Worm (Caenorhabditis elegans) whole organism, L4 larva: ENCODE results near the gene ZC250.4.
A peak's percentile ranks its signal among the peaks of the same experiment; 100 is the strongest.

ENCODE experiments used
- F10B5.3 ChIP-seq: sonication (generic microtip); optimal IDR thresholded peaks from 2 replicates; lab custom pipeline; 2016; ENCODE audit warnings: mild to moderate bottlenecking, missing genetic modification characterization, missing compliant biosample characterization
- F44E2.7 ChIP-seq: fragments of 200-800 bp; sonication (Bioruptor generic); IDR thresholded peaks from 2 replicates; pipeline ENCODE4 v2.1.2; 2022; ENCODE audit warnings: missing genetic modification characterization, missing compliant biosample characterization
- F49E8.2 ChIP-seq: sonication (generic microtip); optimal IDR thresholded peaks from 2 replicates; lab custom pipeline; 2016; ENCODE audit warnings: missing compliant biosample characterization, mild to moderate bottlenecking, missing genetic modification characterization, borderline replicate concordance
- T20F7.1 ChIP-seq: fragments of 200-800 bp; sonication (Bioruptor generic); optimal IDR thresholded peaks from 2 replicates; lab custom pipeline; 2018; ENCODE audit warnings: mild to moderate bottlenecking, missing genetic modification characterization, missing compliant biosample characterization
- Y105C5A.15 ChIP-seq: fragments of 200-800 bp; sonication (Bioruptor generic); IDR thresholded peaks from 2 replicates; pipeline ENCODE4 v1.3.6; 2022; ENCODE audit warnings: missing genetic modification characterization, missing compliant biosample characterization
- Y48G9A.11 ChIP-seq: fragments of 200-800 bp; sonication (Bioruptor generic); IDR thresholded peaks from 2 replicates; pipeline ENCODE4 v1.3.6; 2022; ENCODE audit warnings: missing genetic modification reagents, missing genetic modification characterization, missing compliant biosample characterization
- Y5F2A.4 ChIP-seq: fragments of 200-800 bp; sonication (Bioruptor generic); optimal IDR thresholded peaks from 2 replicates; lab custom pipeline; 2018; ENCODE audit warnings: mild to moderate bottlenecking, missing genetic modification characterization, missing compliant biosample characterization
- Y75B8A.6 ChIP-seq: fragments of 200-800 bp; sonication (Bioruptor generic); IDR thresholded peaks from 2 replicates; pipeline ENCODE4 v1.3.6; 2022; ENCODE audit warnings: missing genetic modification reagents, missing genetic modification characterization, missing compliant biosample characterization
- arid-1 ChIP-seq: fragments of 200-800 bp; sonication (Bioruptor generic); conservative IDR thresholded peaks from 2 replicates; pipeline ENCODE4 v1.3.6; 2022; ENCODE audit warnings: missing genetic modification reagents, missing genetic modification characterization, missing compliant biosample characterization
- attf-4 ChIP-seq: sonication (generic microtip); optimal IDR thresholded peaks from 3 replicates; lab custom pipeline; 2017; ENCODE audit warnings: missing biosample characterization, missing genetic modification characterization
- ceh-28 ChIP-seq: fragments of 150-350 bp; optimal IDR thresholded peaks from 2 replicates; lab custom pipeline; 2014; ENCODE audit warnings: missing biosample characterization, missing genetic modification reagents, missing genetic modification characterization
- ceh-44 ChIP-seq: fragments of 200-800 bp; sonication (Bioruptor generic); IDR thresholded peaks from 2 replicates; pipeline ENCODE4 v1.3.6; 2022; ENCODE audit warnings: missing genetic modification reagents, missing genetic modification characterization, missing compliant biosample characterization
- cey-2 ChIP-seq: sonication (generic microtip); optimal IDR thresholded peaks from 3 replicates; lab custom pipeline; 2017; ENCODE audit warnings: missing genetic modification characterization, mild to moderate bottlenecking, missing compliant biosample characterization, antibody characterized with exemption, borderline replicate concordance; ENCODE audit not compliant: insufficient read depth
- daf-19 ChIP-seq: fragments of 200-800 bp; sonication (Bioruptor generic); conservative IDR thresholded peaks from 2 replicates; pipeline ENCODE4 v1.3.6; 2022; ENCODE audit warnings: missing genetic modification characterization, missing compliant biosample characterization
- daf-8 ChIP-seq: fragments of 200-800 bp; sonication (Bioruptor generic); IDR thresholded peaks from 2 replicates; pipeline ENCODE4 v1.3.6; 2022; ENCODE audit warnings: missing genetic modification characterization, missing compliant biosample characterization
- dmd-8 ChIP-seq: fragments of 200-800 bp; sonication (Bioruptor generic); IDR thresholded peaks from 2 replicates; pipeline ENCODE4 v1.3.6; 2022; ENCODE audit warnings: missing genetic modification characterization, missing compliant biosample characterization
- dve-1 ChIP-seq: sonication (generic microtip); optimal IDR thresholded peaks from 2 replicates; lab custom pipeline; 2017; ENCODE audit warnings: antibody characterized with exemption, mild to moderate bottlenecking, missing genetic modification characterization, missing compliant biosample characterization; ENCODE audit not compliant: insufficient read depth
- egl-43 ChIP-seq: fragments of 200-800 bp; sonication (Bioruptor generic); IDR thresholded peaks from 2 replicates; pipeline ENCODE4 v1.3.6; 2022; ENCODE audit warnings: missing genetic modification reagents, missing genetic modification characterization, missing compliant biosample characterization
- hif-1 ChIP-seq, 2 experiments: sonication (generic microtip); optimal IDR thresholded peaks; 2 replicates each; lab custom pipeline; 2016 to 2017; ENCODE audit warnings: missing compliant biosample characterization in 2 of 2, missing genetic modification characterization in 2 of 2, missing genetic modification reagents in 2 of 2, missing genotype in 2 of 2, mild to moderate bottlenecking in 1 of 2
- hlh-11 ChIP-seq: fragments of 200-800 bp; sonication (Bioruptor generic); optimal IDR thresholded peaks from 2 replicates; lab custom pipeline; 2018; ENCODE audit warnings: mild to moderate bottlenecking, missing genetic modification characterization, missing compliant biosample characterization
- hlh-30 ChIP-seq: sonication (generic microtip); optimal IDR thresholded peaks from 2 replicates; lab custom pipeline; 2017; ENCODE audit warnings: antibody characterized with exemption, mild to moderate bottlenecking, missing genetic modification characterization, missing compliant biosample characterization; ENCODE audit not compliant: insufficient read depth
- hmg-1.1 ChIP-seq: fragments of 200-800 bp; sonication (Bioruptor generic); IDR thresholded peaks from 2 replicates; pipeline ENCODE4 v1.3.6; 2022; ENCODE audit warnings: missing genetic modification reagents, missing genetic modification characterization, missing compliant biosample characterization
- jun-1 ChIP-seq: fragments of 150-350 bp; optimal IDR thresholded peaks from 2 replicates; lab custom pipeline; 2014; ENCODE audit warnings: missing biosample characterization, missing genetic modification reagents, missing genetic modification characterization
- lin-1 ChIP-seq: fragments of 200-800 bp; sonication (Bioruptor generic); IDR thresholded peaks from 2 replicates; pipeline ENCODE4 v1.3.6; 2022; ENCODE audit warnings: missing genetic modification reagents, missing genetic modification characterization, missing compliant biosample characterization
- lin-15B ChIP-seq: fragments of 150-350 bp; sonication (generic microtip); optimal IDR thresholded peaks from 3 replicates; lab custom pipeline; 2014; ENCODE audit warnings: missing biosample characterization, missing genetic modification characterization
- lsy-2 ChIP-seq, 2 experiments: fragments of 150-350 bp in 1 of 2; sonication (generic microtip) in 1 of 2; optimal IDR thresholded peaks; 2 replicates each; lab custom pipeline; 2014 to 2017; ENCODE audit warnings: missing biosample characterization in 2 of 2, missing genetic modification characterization in 2 of 2
- mep-1 ChIP-seq: fragments of 150-350 bp; sonication (generic microtip); optimal IDR thresholded peaks from 3 replicates; lab custom pipeline; 2014; ENCODE audit warnings: missing biosample characterization, missing genetic modification characterization
- mxl-2 ChIP-seq: fragments of 200-800 bp; sonication (Bioruptor generic); conservative IDR thresholded peaks from 2 replicates; pipeline ENCODE4 v1.3.6; 2022; ENCODE audit warnings: missing genetic modification reagents, missing genetic modification characterization, missing compliant biosample characterization
- mxl-3 ChIP-seq: fragments of 200-800 bp; sonication (Bioruptor generic); optimal IDR thresholded peaks from 2 replicates; lab custom pipeline; 2018; ENCODE audit warnings: mild to moderate bottlenecking, missing genetic modification characterization, missing compliant biosample characterization
- nhr-102 ChIP-seq: sonication (generic microtip); optimal IDR thresholded peaks from 2 replicates; lab custom pipeline; 2016; ENCODE audit warnings: mild to moderate bottlenecking, missing genetic modification characterization, moderate library complexity, missing compliant biosample characterization
- nhr-11 ChIP-seq: fragments of 150-350 bp; optimal IDR thresholded peaks from 2 replicates; lab custom pipeline; 2014; ENCODE audit warnings: missing biosample characterization, missing genetic modification characterization
- nhr-237 ChIP-seq: sonication (generic microtip); optimal IDR thresholded peaks from 2 replicates; lab custom pipeline; 2017; ENCODE audit warnings: missing biosample characterization, missing genetic modification characterization
- nhr-28 ChIP-seq: fragments of 150-350 bp; optimal IDR thresholded peaks from 2 replicates; lab custom pipeline; 2014; ENCODE audit warnings: missing biosample characterization, missing genetic modification characterization
- nhr-41 ChIP-seq: fragments of 200-800 bp; sonication (Bioruptor generic); IDR thresholded peaks from 2 replicates; pipeline ENCODE4 v1.3.6; 2022; ENCODE audit warnings: missing genetic modification reagents, missing genetic modification characterization, missing compliant biosample characterization
- nhr-42 ChIP-seq: fragments of 200-800 bp; sonication (Bioruptor generic); IDR thresholded peaks from 2 replicates; pipeline ENCODE4 v1.3.6; 2022; ENCODE audit warnings: missing genetic modification characterization, missing compliant biosample characterization
- nhr-48 ChIP-seq: sonication (generic microtip); optimal IDR thresholded peaks from 2 replicates; lab custom pipeline; 2016; ENCODE audit warnings: mild to moderate bottlenecking, missing genetic modification characterization, missing compliant biosample characterization
- nhr-77 ChIP-seq: fragments of 150-350 bp; optimal IDR thresholded peaks from 2 replicates; lab custom pipeline; 2014; ENCODE audit warnings: missing biosample characterization, missing genetic modification characterization
- saeg-2 ChIP-seq: fragments of 200-800 bp; sonication (Bioruptor generic); IDR thresholded peaks from 2 replicates; pipeline ENCODE4 v1.3.6; 2022; ENCODE audit warnings: missing genetic modification reagents, missing genetic modification characterization, missing compliant biosample characterization
- skn-1 ChIP-seq: fragments of 150-350 bp; optimal IDR thresholded peaks from 2 replicates; lab custom pipeline; 2014; ENCODE audit warnings: missing biosample characterization, missing genetic modification characterization
- snpc-4 ChIP-seq: fragments of 150-350 bp; optimal IDR thresholded peaks from 2 replicates; lab custom pipeline; 2014; ENCODE audit warnings: missing biosample characterization, missing genetic modification characterization
- spr-3 ChIP-seq: fragments of 200-800 bp; sonication (Bioruptor generic); optimal IDR thresholded peaks from 2 replicates; lab custom pipeline; 2018; ENCODE audit warnings: mild to moderate bottlenecking, missing genetic modification characterization, missing compliant biosample characterization
- unc-130 ChIP-seq: sonication (generic microtip); optimal IDR thresholded peaks from 2 replicates; lab custom pipeline; 2016; ENCODE audit warnings: missing genetic modification reagents, missing genetic modification characterization, missing compliant biosample characterization
- zip-11 ChIP-seq: fragments of 200-800 bp; sonication (Bioruptor generic); IDR thresholded peaks from 2 replicates; pipeline ENCODE4 v1.3.6; 2022; ENCODE audit warnings: missing genetic modification characterization, missing compliant biosample characterization

Gene ZC250.4

ce11 chrV:5780713-5781360 lies 32.1 kb downstream of the ZC250.4 start, which contains the start of gene F44E7.5 (continued):
- peak; percentile 29 for TF ChIP-seq cey-2
- TF ChIP-seq nhr-42 (GFP tag; lab: Robert Waterston, UW), result no peak
- TF ChIP-seq F49E8.2, result no peak
- peak; percentile 100 for TF ChIP-seq spr-3
- peak; percentile 47 for TF ChIP-seq hmg-1.1
- no peak for TF ChIP-seq lin-15B (tag; lab: Kevin White, UChicago)
- TF ChIP-seq saeg-2 (GFP tag; lab: Robert Waterston, UW), result no peak
- TF ChIP-seq F10B5.3 (tag; lab: Kevin White, UChicago), result no peak
- peak; percentile 67 for TF ChIP-seq nhr-48
- TF ChIP-seq ceh-28 (tag; lab: Kevin White, UChicago), result no peak
- TF ChIP-seq snpc-4 (tag; lab: Kevin White, UChicago), result no peak
- TF ChIP-seq nhr-11 (tag; lab: Kevin White, UChicago), result no peak
- no peak for TF ChIP-seq F44E2.7 (GFP tag; lab: Robert Waterston, UW)
- no peak for TF ChIP-seq lin-1 (GFP tag; lab: Robert Waterston, UW)
- no peak for TF ChIP-seq nhr-41 (GFP tag; lab: Robert Waterston, UW)
- TF ChIP-seq daf-8 (GFP tag; lab: Robert Waterston, UW), result no peak
- TF ChIP-seq hlh-30 (tag; lab: Kevin White, UChicago), result peak; percentile 87
- TF ChIP-seq mxl-2 (GFP tag; lab: Robert Waterston, UW), result 0 out of 2 replicates have a peak, but pooled peaks have one; percentile 57
- TF ChIP-seq nhr-102 (tag; lab: Kevin White, UChicago), result peak; percentile 43
- no peak; the same call in 1 of the 2 replicates for TF ChIP-seq arid-1 (GFP tag; lab: Robert Waterston, UW)
- 0 out of 2 replicates have a peak, but pooled peaks have one; percentile 14 for TF ChIP-seq daf-19 (GFP tag; lab: Robert Waterston, UW)
- peak; percentile 80 for TF ChIP-seq nhr-28 (tag; lab: Kevin White, UChicago)
- TF ChIP-seq nhr-237 (tag; lab: Kevin White, UChicago), result no peak
- TF ChIP-seq Y105C5A.15, result no peak
- no peak for TF ChIP-seq attf-4 (tag; lab: Kevin White, UChicago)
- peak; percentile 95 for TF ChIP-seq zip-11 (GFP tag; lab: Robert Waterston, UW)
- peak in 1 of 2 experiments; percentile 60 for TF ChIP-seq lsy-2 (tag; optimal IDR thresholded peaks at IDR 0.05; lab: Kevin White, UChicago)
- TF ChIP-seq unc-130, result peak; percentile 12
- peak; percentile 90 for TF ChIP-seq hlh-11 (tag; lab: Kevin White, UChicago)
- peak; percentile 17 for TF ChIP-seq T20F7.1
- no peak for TF ChIP-seq ceh-44 (GFP tag; lab: Robert Waterston, UW)
- TF ChIP-seq dve-1 (tag; lab: Kevin White, UChicago), result peak; percentile 95
- no peak for TF ChIP-seq skn-1
- no peak for TF ChIP-seq Y5F2A.4
- no peak for TF ChIP-seq Y75B8A.6 (GFP tag; lab: Robert Waterston, UW)
- peak in 1 of 2 experiments; percentile 12 for TF ChIP-seq hif-1 (tag; optimal IDR thresholded peaks at IDR 0.05; lab: Kevin White, UChicago)
- no peak for TF ChIP-seq jun-1 (tag; lab: Kevin White, UChicago)
- TF ChIP-seq egl-43 (GFP tag; lab: Robert Waterston, UW), result 0 out of 2 replicates have a peak, but pooled peaks have one; percentile 57
- peak; percentile 98 for TF ChIP-seq mxl-3 (GFP tag; lab: Kevin White, UChicago)
- TF ChIP-seq mep-1 (tag; lab: Kevin White, UChicago), result peak; percentile 88
- no peak for TF ChIP-seq Y48G9A.11 (GFP tag; lab: Robert Waterston, UW)
- TF ChIP-seq nhr-77 (tag; lab: Kevin White, UChicago), result peak; percentile 35
- TF ChIP-seq dmd-8, result no peak
